Fruit fly (Drosophila melanogaster): ENCODE data around the gene CG42583.
"Not testable (repeated sequence)": the region's sequence is repeated elsewhere in the genome, so short reads cannot be mapped to it uniquely, and the experiment has no call there.

CG42583 gene

dm6 chrX:20155947-20156346 lies 16.4 kb downstream of the CG42583 start:
- no peak for TF ChIP-seq Myc (optimal IDR thresholded peaks at IDR 0.05)
- TF ChIP-seq Sin3A (optimal IDR thresholded peaks at IDR 0.05) = no peak
- no peak for TF ChIP-seq insv (optimal IDR thresholded peaks at IDR 0.05)
- TF ChIP-seq h (optimal IDR thresholded peaks at IDR 0.05) = no peak
- TF ChIP-seq psq (optimal IDR thresholded peaks at IDR 0.05) = no peak
- no peak for TF ChIP-seq ttk (optimal IDR thresholded peaks at IDR 0.05)

dm6 chrX:20158491-20158890 lies 18.9 kb downstream of the CG42583 start:
- TF ChIP-seq psq (optimal IDR thresholded peaks at IDR 0.05) = no peak
- TF ChIP-seq Myc (optimal IDR thresholded peaks at IDR 0.05) = no peak
- no peak for TF ChIP-seq Sin3A (optimal IDR thresholded peaks at IDR 0.05)
- TF ChIP-seq h (optimal IDR thresholded peaks at IDR 0.05) = no peak
- TF ChIP-seq insv (optimal IDR thresholded peaks at IDR 0.05) = no peak
- no peak for TF ChIP-seq ttk (optimal IDR thresholded peaks at IDR 0.05)

- TF ChIP-seq Sin3A (optimal IDR thresholded peaks at IDR 0.05) (no peak), ttk (optimal IDR thresholded peaks at IDR 0.05) (no peak), insv (optimal IDR thresholded peaks at IDR 0.05) (no peak), h (optimal IDR thresholded peaks at IDR 0.05) (no peak), psq (optimal IDR thresholded peaks at IDR 0.05) (no peak), Myc (optimal IDR thresholded peaks at IDR 0.05) (no peak)
Observed at dm6 chrX:20158943-20159385, 19.4 kb downstream of the CG42583 start.

- TF ChIP-seq Sin3A (optimal IDR thresholded peaks at IDR 0.05) (no peak), Myc (optimal IDR thresholded peaks at IDR 0.05) (no peak), insv (optimal IDR thresholded peaks at IDR 0.05) (no peak), ttk (optimal IDR thresholded peaks at IDR 0.05) (no peak), h (optimal IDR thresholded peaks at IDR 0.05) (no peak), psq (optimal IDR thresholded peaks at IDR 0.05) (no peak)
Observed at dm6 chrX:20159679-20160140, 20.1 kb downstream of the CG42583 start, which contains the start of gene Rab35. Gene Rab35 (minus strand): TSS chrX:20159872.

dm6 chrX:20162586-20162985 lies 23.0 kb downstream of the CG42583 start:
- TF ChIP-seq h (optimal IDR thresholded peaks at IDR 0.05) (no peak), psq (optimal IDR thresholded peaks at IDR 0.05) (no peak), ttk (optimal IDR thresholded peaks at IDR 0.05) (no peak), insv (optimal IDR thresholded peaks at IDR 0.05) (no peak), Sin3A (optimal IDR thresholded peaks at IDR 0.05) (no peak), Myc (optimal IDR thresholded peaks at IDR 0.05) (no peak)

- no peak for TF ChIP-seq Myc (optimal IDR thresholded peaks at IDR 0.05)
- no peak for TF ChIP-seq psq (optimal IDR thresholded peaks at IDR 0.05)
- TF ChIP-seq ttk (optimal IDR thresholded peaks at IDR 0.05) = no peak
- TF ChIP-seq Sin3A (optimal IDR thresholded peaks at IDR 0.05) = no peak
Observed at dm6 chrX:20165773-20166412, 26.3 kb downstream of the CG42583 start, which contains the start of gene Phf7. Gene Phf7 (minus strand): TSS chrX:20165830.

- TF ChIP-seq h (optimal IDR thresholded peaks at IDR 0.05) (no peak), ttk (optimal IDR thresholded peaks at IDR 0.05) (no peak), Myc (optimal IDR thresholded peaks at IDR 0.05) (no peak), psq (optimal IDR thresholded peaks at IDR 0.05) (no peak), Sin3A (optimal IDR thresholded peaks at IDR 0.05) (no peak), insv (optimal IDR thresholded peaks at IDR 0.05) (no peak)
Observed at dm6 chrX:20166484-20167038, 27.0 kb downstream of the CG42583 start, which contains the start of gene CG9577. Gene CG9577 (plus strand): TSS chrX:20166673.

dm6 chrX:20169898-20170297 lies 30.3 kb downstream of the CG42583 start, which contains the start of the genes CG9581 and CG9578:
Gene CG9581 (minus strand): TSS chrX:20169981.
Gene CG9578 (plus strand): TSS chrX:20170222.
- TF ChIP-seq ttk (optimal IDR thresholded peaks at IDR 0.05) = no peak
- no peak for TF ChIP-seq h (optimal IDR thresholded peaks at IDR 0.05)
- TF ChIP-seq psq (optimal IDR thresholded peaks at IDR 0.05) = no peak
- TF ChIP-seq Myc (optimal IDR thresholded peaks at IDR 0.05) = no peak
- no peak for TF ChIP-seq Sin3A (optimal IDR thresholded peaks at IDR 0.05)

dm6 chrX:20173464-20173995 lies 33.9 kb downstream of the CG42583 start, which contains the start of gene AnxB10:
Gene AnxB10 (minus strand): TSS chrX:20173514.
- TF ChIP-seq Myc (optimal IDR thresholded peaks at IDR 0.05) (no peak), ttk (optimal IDR thresholded peaks at IDR 0.05) (no peak), psq (optimal IDR thresholded peaks at IDR 0.05) (no peak), h (optimal IDR thresholded peaks at IDR 0.05) (no peak), insv (optimal IDR thresholded peaks at IDR 0.05) (no peak), Sin3A (optimal IDR thresholded peaks at IDR 0.05) (no peak)

dm6 chrX:20178538-20178937 lies 38.9 kb downstream of the CG42583 start, which contains the start of gene Sdic1:
Gene Sdic1 (minus strand): TSS chrX:20178638.
- not testable (repeated sequence) for TF ChIP-seq h, insv, Myc (optimal IDR thresholded peaks at IDR 0.05)

- not testable (repeated sequence) for TF ChIP-seq h, psq, Sin3A (optimal IDR thresholded peaks at IDR 0.05)
Observed at dm6 chrX:20186387-20186786, 46.8 kb downstream of the CG42583 start, which contains the start of gene Sdic2. Gene Sdic2 (minus strand): TSS chrX:20186487.
